Worm (Caenorhabditis elegans) whole organism, L2 larva: ENCODE measurements around the gene aakb-1.
A peak's percentile ranks its signal among the peaks of the same experiment; 100 is the strongest.

Experiments
- C34F6.9 ChIP-seq: fragments of 150-350 bp; optimal IDR thresholded peaks from 2 replicates; lab custom pipeline; 2014; ENCODE audit warnings: missing biosample characterization, missing genetic modification characterization
- F13H6.1 ChIP-seq: sonication (generic microtip); optimal IDR thresholded peaks from 2 replicates; lab custom pipeline; 2016; ENCODE audit warnings: missing genetic modification characterization, missing compliant biosample characterization
- ama-1 ChIP-seq: fragments of 150-350 bp; optimal IDR thresholded peaks from 2 replicates; lab custom pipeline; 2018; ENCODE audit warnings: inconsistent platforms
- crh-2 ChIP-seq: sonication (generic microtip); optimal IDR thresholded peaks from 2 replicates; lab custom pipeline; 2017; ENCODE audit warnings: missing biosample characterization, missing genetic modification characterization
- dmd-4 ChIP-seq: sonication (generic microtip); optimal IDR thresholded peaks from 2 replicates; lab custom pipeline; 2017; ENCODE audit warnings: missing biosample characterization, missing genetic modification characterization
- egl-27 ChIP-seq: sonication (generic microtip); optimal IDR thresholded peaks from 3 replicates; lab custom pipeline; 2017; ENCODE audit warnings: missing biosample characterization, missing genetic modification reagents, missing genetic modification characterization
- fos-1 ChIP-seq: fragments of 150-350 bp; optimal IDR thresholded peaks from 2 replicates; lab custom pipeline; 2014; ENCODE audit warnings: missing biosample characterization, missing genetic modification characterization
- lin-13 ChIP-seq: fragments of 150-350 bp; optimal IDR thresholded peaks from 2 replicates; lab custom pipeline; 2014; ENCODE audit warnings: missing biosample characterization, missing genetic modification reagents, missing genetic modification characterization
- nhr-21 ChIP-seq: fragments of 150-350 bp; optimal IDR thresholded peaks from 2 replicates; lab custom pipeline; 2014; ENCODE audit warnings: missing biosample characterization, missing genetic modification characterization
- nhr-77 ChIP-seq: fragments of 150-350 bp; optimal IDR thresholded peaks from 2 replicates; lab custom pipeline; 2014; ENCODE audit warnings: missing biosample characterization, missing genetic modification characterization
- peb-1 ChIP-seq: fragments of 150-350 bp; optimal IDR thresholded peaks from 2 replicates; lab custom pipeline; 2014; ENCODE audit warnings: missing biosample characterization, missing genetic modification characterization
- sem-4 ChIP-seq: fragments of 150-350 bp; optimal IDR thresholded peaks from 2 replicates; lab custom pipeline; 2014; ENCODE audit warnings: missing biosample characterization, missing genetic modification reagents, missing genetic modification characterization
- sma-9 ChIP-seq, 2 experiments: fragments of 150-350 bp in 1 of 2; sonication (generic microtip) in 1 of 2; optimal IDR thresholded peaks; 2 replicates each; lab custom pipeline; 2014 to 2016; ENCODE audit warnings: missing genetic modification characterization in 2 of 2, mild to moderate bottlenecking in 1 of 2, missing biosample characterization in 1 of 2, missing compliant biosample characterization in 1 of 2, missing genetic modification reagents in 1 of 2, moderate library complexity in 1 of 2
- snpc-4 ChIP-seq: fragments of 150-350 bp; optimal IDR thresholded peaks from 2 replicates; lab custom pipeline; 2014; ENCODE audit warnings: missing biosample characterization, missing genetic modification characterization
- unc-55 ChIP-seq: fragments of 150-350 bp; sonication (generic microtip); optimal IDR thresholded peaks from 3 replicates; lab custom pipeline; 2014; ENCODE audit warnings: missing biosample characterization, missing genetic modification reagents, missing genetic modification characterization
- ztf-1 ChIP-seq: fragments of 200-800 bp; sonication (Bioruptor generic); conservative IDR thresholded peaks from 2 replicates; pipeline ENCODE4 v1.3.6; 2022; ENCODE audit warnings: missing genetic modification characterization, missing compliant biosample characterization
- ztf-4 ChIP-seq: fragments of 150-350 bp; optimal IDR thresholded peaks from 2 replicates; lab custom pipeline; 2014; ENCODE audit warnings: missing biosample characterization, missing genetic modification characterization

The aakb-1 gene

ce11 chrX:13785268-13785667, 29.7 kb downstream of the aakb-1 start, which contains the start of gene F55F3.4:
TSS of gene F55F3.4 (plus strand) at chrX:13785568.
- TF ChIP-seq peb-1 (tag; lab: Kevin White, UChicago), result no peak
- no peak for TF ChIP-seq nhr-77 (tag; lab: Kevin White, UChicago)
- no peak for TF ChIP-seq F13H6.1 (tag; lab: Kevin White, UChicago)
- TF ChIP-seq ztf-4 (tag; lab: Kevin White, UChicago), result no peak
- no peak for TF ChIP-seq snpc-4 (tag; lab: Kevin White, UChicago)

ce11 chrX:13790532-13790931, 35.0 kb downstream of the aakb-1 start, which contains the start of gene ZK1086.3:
TSS of gene ZK1086.3 (plus strand) at chrX:13790832.
- no peak for TF ChIP-seq ztf-1 (GFP tag; lab: Robert Waterston, UW)

ce11 chrX:13793525-13793924, 38.0 kb downstream of the aakb-1 start, which contains the start of gene ZK1086.2:
TSS of gene ZK1086.2 (minus strand) at chrX:13793625.
- TF ChIP-seq sem-4 (tag; lab: Kevin White, UChicago) (no peak), lin-13 (GFP tag; lab: Kevin White, UChicago) (no peak), snpc-4 (tag; lab: Kevin White, UChicago) (no peak), dmd-4 (tag; lab: Kevin White, UChicago) (no peak), F13H6.1 (tag; lab: Kevin White, UChicago) (no peak), fos-1 (no peak), sma-9 (GFP tag; optimal IDR thresholded peaks at IDR 0.05; lab: Kevin White, UChicago) (no peak), sma-9 (tag; optimal IDR thresholded peaks at IDR 0.05; lab: Kevin White, UChicago) (no peak), egl-27 (tag; lab: Kevin White, UChicago) (no peak), nhr-21 (tag; lab: Kevin White, UChicago) (no peak), unc-55 (GFP tag; lab: Kevin White, UChicago) (no peak), ama-1 (no peak)
- TF ChIP-seq, all 48 proteins: peak for 0

ce11 chrX:13803246-13803645, 47.7 kb downstream of the aakb-1 start:
- peak; percentile 37 for TF ChIP-seq crh-2 (tag; lab: Kevin White, UChicago)
- peak; percentile 34 for TF ChIP-seq fos-1
- peak; percentile 43 for TF ChIP-seq sma-9 (GFP tag; optimal IDR thresholded peaks at IDR 0.05; lab: Kevin White, UChicago)
- TF ChIP-seq sma-9 (tag; optimal IDR thresholded peaks at IDR 0.05; lab: Kevin White, UChicago), result no peak
- no peak for TF ChIP-seq C34F6.9 (tag; lab: Kevin White, UChicago)
